Fruit fly (Drosophila melanogaster) Kc167 (cell line): ENCODE results near the gene CG6664.

Source experiments
- Myc ChIP-seq: fragments of >200 bp; optimal IDR thresholded peaks from 2 replicates; lab custom pipeline; 2017; ENCODE audit warnings: missing external identifiers
- Sin3A ChIP-seq: fragments of >200 bp; optimal IDR thresholded peaks from 2 replicates; lab custom pipeline; 2018; ENCODE audit warnings: missing external identifiers
- h ChIP-seq: fragments of >200 bp; optimal IDR thresholded peaks from 3 replicates; lab custom pipeline; 2018; ENCODE audit warnings: missing external identifiers
- psq ChIP-seq: fragments of >200 bp; optimal IDR thresholded peaks from 2 replicates; lab custom pipeline; 2017; ENCODE audit warnings: missing external identifiers

DNA sequence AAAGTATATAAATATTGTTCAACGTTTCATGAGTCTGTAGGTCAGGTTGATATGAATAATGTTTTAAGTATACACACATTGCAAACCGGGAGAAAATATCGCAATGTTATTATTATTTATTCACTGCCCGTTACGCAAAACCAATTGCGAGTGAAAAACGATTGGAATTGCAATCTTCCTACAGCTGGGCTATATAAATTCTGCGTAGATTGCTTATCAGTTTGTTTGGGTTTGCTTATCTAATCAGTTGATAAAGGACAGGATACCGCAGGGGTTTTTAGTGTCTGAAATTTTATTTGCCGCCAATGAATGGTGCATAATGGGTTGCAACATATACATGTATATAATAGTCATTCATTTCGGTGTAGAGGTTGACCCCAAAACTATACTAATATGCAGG is 31.9 kb downstream of the CG6664 start:
- TF ChIP-seq Sin3A (lab: Kevin White, UChicago) = no peak
- TF ChIP-seq Myc (lab: Kevin White, UChicago) = no peak
- TF ChIP-seq h (lab: Kevin White, UChicago) = no peak
- no peak for TF ChIP-seq psq
